Worm (Caenorhabditis elegans) whole organism, L4 larva: ENCODE results near the gene F18G5.1.

Experiments
- lir-3 ChIP-seq: sonication (generic microtip); optimal IDR thresholded peaks from 2 replicates; lab custom pipeline; 2016; ENCODE audit warnings: mild to moderate bottlenecking, missing genetic modification characterization, missing compliant biosample characterization
- nhr-237 ChIP-seq: sonication (generic microtip); optimal IDR thresholded peaks from 2 replicates; lab custom pipeline; 2017; ENCODE audit warnings: missing biosample characterization, missing genetic modification characterization
- set-16 ChIP-seq: fragments of 200-800 bp; sonication (Bioruptor generic); IDR thresholded peaks from 2 replicates; pipeline ENCODE4 v1.3.6; 2022; ENCODE audit warnings: missing genetic modification reagents, missing genetic modification characterization, missing compliant biosample characterization
- unc-62 ChIP-seq, 3 experiments: fragments of 150-350 bp in 1 of 3; sonication (generic microtip); optimal IDR thresholded peaks in 2 of 3; peaks in 1 of 3; 1 replicate in 1 of 3; 2 replicates in 2 of 3; lab custom pipeline; 2014 to 2017; ENCODE audit warnings: missing biosample characterization in 3 of 3, missing genetic modification characterization in 3 of 3, missing genetic modification reagents in 3 of 3, missing genotype in 1 of 3
- vab-7 ChIP-seq: fragments of 200-800 bp; sonication (Bioruptor generic); IDR thresholded peaks from 2 replicates; pipeline ENCODE4 v1.3.6; 2022; ENCODE audit warnings: missing genetic modification reagents, missing genetic modification characterization, missing compliant biosample characterization

F18G5.1 gene

DNA sequence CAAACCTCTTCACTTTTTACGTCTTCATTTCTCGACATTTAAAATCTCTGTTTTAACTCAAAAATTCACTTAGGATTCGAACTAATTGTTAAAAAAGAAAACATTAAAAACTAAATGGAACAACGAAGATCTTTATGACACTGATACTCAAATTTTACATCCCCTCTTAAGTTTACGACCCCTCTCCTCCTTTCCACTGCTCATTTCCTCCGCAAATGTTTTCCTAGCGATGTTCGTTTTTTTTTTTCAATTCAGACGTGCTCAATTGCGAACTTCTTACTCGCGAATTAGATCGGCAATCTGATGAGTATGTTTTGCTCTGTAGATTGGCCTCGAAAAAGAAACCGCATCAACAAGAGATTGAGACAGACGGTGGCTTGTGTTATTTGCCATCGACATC, 43.1 kb downstream of the F18G5.1 start:
- TF ChIP-seq unc-62 (GFP tag; optimal IDR thresholded peaks at IDR 0.05 in 1 of 2; lab: Kevin White, UChicago) (peak in 1 of 2 experiments; percentile 95), unc-62 (tag; optimal IDR thresholded peaks at IDR 0.05; lab: Kevin White, UChicago) (no peak), vab-7 (no peak)

- TF ChIP-seq set-16 (GFP tag; lab: Robert Waterston, UW) (no peak), nhr-237 (tag; lab: Kevin White, UChicago) (no peak), lir-3 (tag; lab: Kevin White, UChicago) (no peak)
These were observed 43.8 kb downstream of the F18G5.1 start, which contains the start of gene tmc-2 for ce11 chrX:9303422-9303821. Gene tmc-2 (plus strand): TSS chrX:9303722.
